Fruit fly (Drosophila melanogaster): Measurements from ENCODE around the gene CG9588.

DNA sequence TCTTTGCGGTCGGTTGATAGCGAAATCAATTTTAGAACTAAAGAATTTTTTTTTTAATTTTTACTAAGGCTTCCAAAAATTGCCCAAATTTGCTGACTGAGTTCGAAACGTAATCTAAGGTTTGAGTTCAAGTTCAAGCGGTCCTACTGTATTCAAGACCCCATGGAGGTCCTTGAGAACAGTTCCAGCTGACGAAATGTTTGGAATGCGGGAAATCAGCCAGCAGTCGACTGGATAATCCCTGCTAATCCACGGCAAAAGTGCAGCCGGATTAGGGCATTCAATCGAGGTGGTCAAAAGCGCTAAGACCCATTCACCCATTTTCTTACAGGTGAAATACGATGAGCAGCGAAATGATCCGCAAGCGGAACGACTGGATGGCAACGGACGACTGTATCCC is 24.3 kb upstream of the CG9588 start, which contains the start of gene f-cup:
- TF ChIP-seq CTCF (optimal IDR thresholded peaks at IDR 0.05), result no peak
- no peak for TF ChIP-seq CG8478 (optimal IDR thresholded peaks at IDR 0.05)
